Worm (Caenorhabditis elegans): Measurements from ENCODE around the gene Y70G10A.3.

The Y70G10A.3 gene

ce11 chrIII:10293946-10294345, 55.0 kb downstream of the Y70G10A.3 start:
- TF ChIP-seq nhr-6 (tag; optimal IDR thresholded peaks at IDR 0.05) (no peak), lin-29 (GFP tag; IDR thresholded peaks at IDR 0.05) (no peak), dmd-9 (GFP tag; IDR thresholded peaks at IDR 0.05) (no peak), unc-62 (GFP tag; optimal IDR thresholded peaks at IDR 0.05 in 1 of 2) (peak in 1 of 2 experiments; percentile 94), unc-62 (tag; optimal IDR thresholded peaks at IDR 0.05) (no peak)

Measured in whole organism, L4 larva.